Fruit fly (Drosophila melanogaster) whole organism, embryonic: ENCODE results near the gene clumsy.
A peak's percentile ranks its signal among the peaks of the same experiment; 100 is the strongest.

Experiments used
- BEAF-32 ChIP-seq: fragments of 200-800 bp; sonication (Bioruptor generic); optimal IDR thresholded peaks from 3 replicates; lab custom pipeline; 2017; ENCODE audit warnings: missing biosample characterization, missing genetic modification characterization, mild to moderate bottlenecking, moderate library complexity, missing genetic modification reagents
- Bteb2 ChIP-seq: fragments of 200-800 bp; sonication (Bioruptor generic); optimal IDR thresholded peaks from 2 replicates; lab custom pipeline; 2016; ENCODE audit warnings: missing biosample characterization, missing genetic modification characterization
- CG10543 ChIP-seq: fragments of 200-800 bp; sonication (Bioruptor generic); optimal IDR thresholded peaks from 3 replicates; lab custom pipeline; 2017; ENCODE audit warnings: missing biosample characterization, mild to moderate bottlenecking, missing genetic modification characterization, moderate library complexity
- CG11085 ChIP-seq: fragments of 200-800 bp; sonication (Bioruptor generic); IDR thresholded peaks from 2 replicates; pipeline ENCODE4 v1.3.6; 2022; ENCODE audit warnings: missing biosample characterization, missing genetic modification characterization
- CG12104 ChIP-seq: fragments of 200-800 bp; sonication (Bioruptor generic); optimal IDR thresholded peaks from 3 replicates; lab custom pipeline; 2016; ENCODE audit warnings: missing biosample characterization, missing genetic modification characterization
- CG16813 ChIP-seq: fragments of 200-800 bp; sonication (Bioruptor generic); IDR thresholded peaks from 3 replicates; pipeline ENCODE4 v1.3.6; 2022; ENCODE audit warnings: missing biosample characterization, missing genetic modification characterization; ENCODE audit not compliant: partially characterized antibody
- CG17186 ChIP-seq: fragments of 200-800 bp; sonication (Bioruptor generic); optimal IDR thresholded peaks from 3 replicates; lab custom pipeline; 2017; ENCODE audit warnings: missing biosample characterization, missing genetic modification reagents, missing genetic modification characterization
- CG17912 ChIP-seq: fragments of 200-800 bp; sonication (Bioruptor generic); optimal IDR thresholded peaks from 2 replicates; lab custom pipeline; 2018; ENCODE audit warnings: missing biosample characterization, mild to moderate bottlenecking, missing genetic modification characterization
- CG18764 ChIP-seq: fragments of 200-800 bp; sonication (Bioruptor generic); optimal IDR thresholded peaks from 3 replicates; lab custom pipeline; 2016; ENCODE audit warnings: missing biosample characterization, missing genetic modification characterization
- CG30431 ChIP-seq: fragments of 200-800 bp; sonication (Bioruptor generic); optimal IDR thresholded peaks from 2 replicates; lab custom pipeline; 2017; ENCODE audit warnings: missing biosample characterization, missing genetic modification characterization
- CG31224 ChIP-seq: fragments of 200-800 bp; sonication (Bioruptor generic); IDR thresholded peaks from 2 replicates; pipeline ENCODE4 v1.3.6; 2022; ENCODE audit warnings: missing biosample characterization, missing genetic modification characterization
- CG31441 ChIP-seq: fragments of 200-800 bp; sonication (Bioruptor generic); IDR thresholded peaks from 2 replicates; pipeline ENCODE4 v1.3.6; 2022; ENCODE audit warnings: missing biosample characterization, missing genetic modification characterization
- CG3407 ChIP-seq: fragments of 200-800 bp; sonication (Bioruptor generic); optimal IDR thresholded peaks from 2 replicates; lab custom pipeline; 2018; ENCODE audit warnings: missing biosample characterization, mild to moderate bottlenecking, missing genetic modification characterization
- CG34422 ChIP-seq: fragments of 200-800 bp; sonication (Bioruptor generic); IDR thresholded peaks from 3 replicates; pipeline ENCODE4 v1.3.6; 2022; ENCODE audit warnings: missing biosample characterization, missing genetic modification characterization
- CG4617 ChIP-seq: fragments of 200-800 bp; sonication (Bioruptor generic); optimal IDR thresholded peaks from 3 replicates; lab custom pipeline; 2016; ENCODE audit warnings: missing biosample characterization, missing genetic modification characterization, borderline replicate concordance
- CG6854 ChIP-seq: fragments of 200-800 bp; sonication (Bioruptor generic); optimal IDR thresholded peaks from 3 replicates; lab custom pipeline; 2017; ENCODE audit warnings: missing biosample characterization, mild to moderate bottlenecking, missing genetic modification characterization
- CG7271 ChIP-seq: fragments of 200-800 bp; sonication (Bioruptor generic); optimal IDR thresholded peaks from 2 replicates; lab custom pipeline; 2018; ENCODE audit warnings: missing biosample characterization, mild to moderate bottlenecking, missing genetic modification characterization, moderate library complexity
- CG7556 ChIP-seq: fragments of 200-800 bp; sonication (Bioruptor generic); optimal IDR thresholded peaks from 2 replicates; lab custom pipeline; 2017; ENCODE audit warnings: missing biosample characterization, mild to moderate bottlenecking, missing genetic modification characterization
- CG7745 ChIP-seq: fragments of 200-800 bp; sonication (Bioruptor generic); optimal IDR thresholded peaks from 2 replicates; lab custom pipeline; 2018; ENCODE audit warnings: missing biosample characterization, mild to moderate bottlenecking, missing genetic modification characterization, moderate library complexity
- CG8478 ChIP-seq: fragments of >200 bp; optimal IDR thresholded peaks from 2 replicates; lab custom pipeline; 2018
- CG8924 ChIP-seq: fragments of 200-800 bp; optimal IDR thresholded peaks from 3 replicates; lab custom pipeline; 2019; ENCODE audit warnings: missing biosample characterization, mild to moderate bottlenecking, missing genetic modification characterization, moderate library complexity
- CG9727 ChIP-seq: fragments of 200-800 bp; sonication (Bioruptor generic); optimal IDR thresholded peaks from 3 replicates; lab custom pipeline; 2017; ENCODE audit warnings: missing biosample characterization, mild to moderate bottlenecking, missing genetic modification characterization
- CG9797 ChIP-seq: fragments of 200-800 bp; sonication (Bioruptor generic); optimal IDR thresholded peaks from 3 replicates; lab custom pipeline; 2018; ENCODE audit warnings: missing biosample characterization, mild to moderate bottlenecking, missing genetic modification characterization
- CTCF ChIP-seq: fragments of 200-800 bp; sonication (Bioruptor generic); optimal IDR thresholded peaks from 2 replicates; lab custom pipeline; 2017; ENCODE audit warnings: missing biosample characterization, mild to moderate bottlenecking, missing genetic modification characterization, moderate library complexity
- Doc3 ChIP-seq: fragments of 200-800 bp; sonication (Bioruptor generic); IDR thresholded peaks from 3 replicates; pipeline ENCODE4 v1.3.6; 2022; ENCODE audit warnings: missing biosample characterization, missing genetic modification characterization; ENCODE audit not compliant: partially characterized antibody
- HmgZ ChIP-seq: fragments of 200-800 bp; sonication (Bioruptor generic); optimal IDR thresholded peaks from 2 replicates; lab custom pipeline; 2018; ENCODE audit warnings: missing biosample characterization, mild to moderate bottlenecking, missing genetic modification characterization
- Hr3 ChIP-seq: fragments of 200-800 bp; sonication (Bioruptor generic); optimal IDR thresholded peaks from 3 replicates; lab custom pipeline; 2016; ENCODE audit warnings: missing biosample characterization, missing genetic modification characterization
- Hr78 ChIP-seq, 2 experiments: fragments of 200-800 bp in 1 of 2; fragments of >200 bp in 1 of 2; sonication (Bioruptor generic) in 1 of 2; optimal IDR thresholded peaks; 2 replicates each; lab custom pipeline; 2017 to 2019; ENCODE audit warnings: missing biosample characterization in 2 of 2, missing genetic modification characterization in 2 of 2, mild to moderate bottlenecking in 1 of 2, moderate library complexity in 1 of 2
- Meics ChIP-seq: fragments of 200-800 bp; sonication (Bioruptor generic); optimal IDR thresholded peaks from 2 replicates; lab custom pipeline; 2017; ENCODE audit warnings: missing biosample characterization, mild to moderate bottlenecking, missing genetic modification characterization
- Scr ChIP-seq: fragments of 200-800 bp; sonication (Bioruptor generic); IDR thresholded peaks from 2 replicates; pipeline ENCODE4 v1.3.6; 2022; ENCODE audit warnings: missing biosample characterization, missing genetic modification characterization; ENCODE audit not compliant: partially characterized antibody
- YL-1 ChIP-seq: fragments of 200-800 bp; sonication (Bioruptor generic); optimal IDR thresholded peaks from 3 replicates; lab custom pipeline; 2017; ENCODE audit warnings: missing biosample characterization, mild to moderate bottlenecking, missing genetic modification characterization
- abd-A ChIP-seq: fragments of 200-800 bp; sonication (Bioruptor generic); optimal IDR thresholded peaks from 3 replicates; lab custom pipeline; 2019; ENCODE audit warnings: missing biosample characterization, mild to moderate bottlenecking, missing genetic modification characterization, moderate library complexity
- bab2 ChIP-seq: fragments of 200-800 bp; sonication (Bioruptor generic); optimal IDR thresholded peaks from 2 replicates; lab custom pipeline; 2016; ENCODE audit warnings: missing biosample characterization, missing genetic modification characterization
- cato ChIP-seq: fragments of 200-800 bp; sonication (Bioruptor generic); optimal IDR thresholded peaks from 2 replicates; lab custom pipeline; 2016; ENCODE audit warnings: missing biosample characterization, missing genetic modification characterization, borderline replicate concordance
- cwo ChIP-seq: fragments of 200-800 bp; sonication (Bioruptor generic); optimal IDR thresholded peaks from 3 replicates; lab custom pipeline; 2017; ENCODE audit warnings: missing biosample characterization, missing genetic modification characterization, mild to moderate bottlenecking, moderate library complexity, missing genetic modification reagents
- disco-r ChIP-seq: fragments of 200-800 bp; sonication (Bioruptor generic); optimal IDR thresholded peaks from 2 replicates; lab custom pipeline; 2016; ENCODE audit warnings: missing biosample characterization, missing genetic modification characterization
- gcm ChIP-seq: fragments of 200-800 bp; sonication (Bioruptor generic); optimal IDR thresholded peaks from 2 replicates; lab custom pipeline; 2019; ENCODE audit warnings: missing biosample characterization, mild to moderate bottlenecking, missing genetic modification characterization, moderate library complexity
- kni ChIP-seq: fragments of 200-800 bp; sonication (Bioruptor generic); optimal IDR thresholded peaks from 3 replicates; lab custom pipeline; 2017; ENCODE audit warnings: mild to moderate bottlenecking, missing biosample characterization, missing genetic modification reagents, missing genetic modification characterization
- lbe ChIP-seq: fragments of 200-800 bp; sonication (Bioruptor generic); optimal IDR thresholded peaks from 2 replicates; lab custom pipeline; 2016; ENCODE audit warnings: missing biosample characterization, mild to moderate bottlenecking, missing genetic modification characterization
- lilli ChIP-seq: fragments of 200-800 bp; sonication (Bioruptor generic); optimal IDR thresholded peaks from 3 replicates; lab custom pipeline; 2016; ENCODE audit warnings: missing biosample characterization, missing genetic modification characterization
- lov ChIP-seq, 2 experiments: fragments of 200-800 bp in 1 of 2; fragments of >200 bp in 1 of 2; sonication (Bioruptor generic) in 1 of 2; IDR thresholded peaks in 1 of 2; optimal IDR thresholded peaks in 1 of 2; 2 replicates in 1 of 2; 3 replicates in 1 of 2; pipeline versions ENCODE4 v1.3.6 to Lab custom; 2017 to 2022; ENCODE audit warnings: missing biosample characterization in 1 of 2, missing genetic modification characterization in 1 of 2
- nmo ChIP-seq: fragments of 200-800 bp; sonication (Bioruptor generic); optimal IDR thresholded peaks from 2 replicates; lab custom pipeline; 2018; ENCODE audit warnings: missing biosample characterization, mild to moderate bottlenecking, missing genetic modification characterization, moderate library complexity
- odd ChIP-seq: fragments of 200-800 bp; sonication (Bioruptor generic); optimal IDR thresholded peaks from 2 replicates; lab custom pipeline; 2017; ENCODE audit warnings: missing biosample characterization, mild to moderate bottlenecking, missing genetic modification characterization
- otp ChIP-seq: fragments of 200-800 bp; sonication (Bioruptor generic); IDR thresholded peaks from 3 replicates; pipeline ENCODE4, ENCODE4 v1.3.6; 2022; ENCODE audit warnings: missing biosample characterization, missing genetic modification characterization
- sens ChIP-seq: fragments of 200-800 bp; sonication (Bioruptor generic); peaks from one replicate; lab custom pipeline; 2016; ENCODE audit warnings: missing biosample characterization, missing genetic modification characterization
- shn ChIP-seq: fragments of 200-800 bp; sonication (Bioruptor generic); optimal IDR thresholded peaks from 3 replicates; lab custom pipeline; 2016; ENCODE audit warnings: missing biosample characterization, missing genetic modification characterization
- sr ChIP-seq: fragments of 200-800 bp; sonication (Bioruptor generic); IDR thresholded peaks from 3 replicates; pipeline ENCODE4 v1.3.6; 2022; ENCODE audit warnings: missing biosample characterization, missing genetic modification characterization
- trem ChIP-seq: fragments of 200-800 bp; optimal IDR thresholded peaks from 3 replicates; lab custom pipeline; 2019; ENCODE audit warnings: missing biosample characterization, mild to moderate bottlenecking, missing genetic modification characterization, moderate library complexity
- vvl ChIP-seq: fragments of 200-800 bp; sonication (Bioruptor generic); IDR thresholded peaks from 2 replicates; pipeline ENCODE4 v1.3.6; 2022; ENCODE audit warnings: missing biosample characterization, missing genetic modification characterization
- wor ChIP-seq: fragments of 200-800 bp; sonication (Bioruptor generic); IDR thresholded peaks from 2 replicates; pipeline ENCODE4 v1.3.6; 2022; ENCODE audit warnings: missing biosample characterization, missing genetic modification characterization

The clumsy gene

dm6 chr2L:21163311-21163842 is 42.9 kb upstream of the clumsy start, which contains the start of gene Noc2 (continued):
- TF ChIP-seq CG7271 (tag; lab: Kevin White, UChicago), result no peak
- TF ChIP-seq lov (optimal IDR thresholded peaks at IDR 0.05; lab: Kevin White, UChicago), result no peak
- TF ChIP-seq lov (GFP tag; IDR thresholded peaks at IDR 0.05; lab: Robert Waterston, UW), result no peak
- TF ChIP-seq odd (GFP tag; lab: Kevin White, UChicago), result no peak
- no peak for TF ChIP-seq sr (GFP tag; lab: Robert Waterston, UW)
- peak; percentile 55 for TF ChIP-seq CG4617 (GFP tag; lab: Kevin White, UChicago)
- no peak for TF ChIP-seq CG7556 (GFP tag; lab: Kevin White, UChicago)
- TF ChIP-seq CG3407 (GFP tag; lab: Kevin White, UChicago), result no peak
- TF ChIP-seq kni, result no peak
- TF ChIP-seq CG17912, result no peak
- peak; percentile 52 for TF ChIP-seq lilli (GFP tag; lab: Kevin White, UChicago)
- no peak for TF ChIP-seq CG12104
- TF ChIP-seq otp, result no peak
- TF ChIP-seq cato (GFP tag; lab: Kevin White, UChicago), result no peak
- TF ChIP-seq BEAF-32 (GFP tag; lab: Kevin White, UChicago), result peak; percentile 23
- TF ChIP-seq lbe, result no peak
- TF ChIP-seq disco-r, result no peak
- peak; percentile 46 for TF ChIP-seq YL-1 (GFP tag; lab: Kevin White, UChicago)
- TF ChIP-seq CG9797 (GFP tag; lab: Kevin White, UChicago), result no peak
- TF ChIP-seq bab2, result no peak
- TF ChIP-seq CG31441 (GFP tag; lab: Robert Waterston, UW), result peak; percentile 64
- TF ChIP-seq Doc3, result no peak
- peak; percentile 10 for TF ChIP-seq shn (GFP tag; lab: Kevin White, UChicago)
- no peak for TF ChIP-seq CG8478 (lab: Kevin White, UChicago)
- no peak for TF ChIP-seq wor (GFP tag; lab: Robert Waterston, UW)
- TF ChIP-seq Scr, result no peak
- no peak for TF ChIP-seq CG31224
- TF ChIP-seq CG7745 (tag; lab: Kevin White, UChicago), result no peak
- TF ChIP-seq Bteb2, result no peak
- TF ChIP-seq CG34422 (GFP tag; lab: Robert Waterston, UW), result peak; percentile 60; the same call in 2 of the 3 replicates
- peak; percentile 61 for TF ChIP-seq nmo (GFP tag; lab: Kevin White, UChicago)
- peak; percentile 38; the same call in 1 of the 2 replicates for TF ChIP-seq CG11085 (GFP tag; lab: Robert Waterston, UW)
- no peak for TF ChIP-seq Hr78 (GFP tag; optimal IDR thresholded peaks at IDR 0.05; lab: Kevin White, UChicago)
- peak; percentile 39 for TF ChIP-seq sens (GFP tag; lab: Kevin White, UChicago)
- peak; percentile 72 for TF ChIP-seq Hr3 (GFP tag; lab: Kevin White, UChicago)
- TF ChIP-seq cwo (GFP tag; lab: Kevin White, UChicago), result peak; percentile 46
- no peak for TF ChIP-seq gcm (GFP tag; lab: Kevin White, UChicago)
- TF ChIP-seq trem, result peak; percentile 92
- peak; percentile 33 for TF ChIP-seq CG9727 (GFP tag; lab: Kevin White, UChicago)
- TF ChIP-seq CG17186, result no peak
- no peak for TF ChIP-seq CG6854
- no peak for TF ChIP-seq abd-A (tag; lab: Kevin White, UChicago)
- TF ChIP-seq CG10543 (GFP tag; lab: Kevin White, UChicago), result peak; percentile 45
- peak; percentile 50 for TF ChIP-seq CG8924 (tag; lab: Kevin White, UChicago)
- TF ChIP-seq CG18764 (GFP tag; lab: Kevin White, UChicago), result peak; percentile 21
- TF ChIP-seq CG30431, result no peak
- peak; percentile 64 for TF ChIP-seq Meics (GFP tag; lab: Kevin White, UChicago)
- peak; percentile 20; the same call in 1 of the 2 replicates for TF ChIP-seq vvl (GFP tag; lab: Robert Waterston, UW)
- TF ChIP-seq CG16813 (GFP tag; lab: Robert Waterston, UW), result no peak
- TF ChIP-seq CTCF, result no peak
- peak; percentile 46 for TF ChIP-seq HmgZ (tag; lab: Kevin White, UChicago)
